Worm (Caenorhabditis elegans) whole organism, mixed stage, embryonic: Measurements from ENCODE around the gene gdi-1.

Experiments
- elt-3 ChIP-seq: fragments of 150-350 bp; optimal IDR thresholded peaks from 2 replicates; lab custom pipeline; 2014; ENCODE audit warnings: missing biosample characterization, missing genetic modification characterization
- nhr-12 ChIP-seq: fragments of 150-350 bp; optimal IDR thresholded peaks from 2 replicates; lab custom pipeline; 2014; ENCODE audit warnings: missing biosample characterization, missing genetic modification characterization
- nhr-237 ChIP-seq: fragments of 150-350 bp; optimal IDR thresholded peaks from 2 replicates; lab custom pipeline; 2014; ENCODE audit warnings: missing biosample characterization, missing genetic modification characterization
- pha-4 ChIP-seq: fragments of 150-350 bp; optimal IDR thresholded peaks from 2 replicates; lab custom pipeline; 2018; ENCODE audit warnings: missing biosample characterization, missing genetic modification reagents, missing genetic modification characterization
- snpc-4 ChIP-seq: fragments of 150-350 bp; optimal IDR thresholded peaks from 2 replicates; lab custom pipeline; 2014; ENCODE audit warnings: missing biosample characterization, missing genetic modification characterization
- unc-39 ChIP-seq: fragments of 150-350 bp; optimal IDR thresholded peaks from 2 replicates; lab custom pipeline; 2014; ENCODE audit warnings: missing biosample characterization, missing genetic modification characterization

DNA sequence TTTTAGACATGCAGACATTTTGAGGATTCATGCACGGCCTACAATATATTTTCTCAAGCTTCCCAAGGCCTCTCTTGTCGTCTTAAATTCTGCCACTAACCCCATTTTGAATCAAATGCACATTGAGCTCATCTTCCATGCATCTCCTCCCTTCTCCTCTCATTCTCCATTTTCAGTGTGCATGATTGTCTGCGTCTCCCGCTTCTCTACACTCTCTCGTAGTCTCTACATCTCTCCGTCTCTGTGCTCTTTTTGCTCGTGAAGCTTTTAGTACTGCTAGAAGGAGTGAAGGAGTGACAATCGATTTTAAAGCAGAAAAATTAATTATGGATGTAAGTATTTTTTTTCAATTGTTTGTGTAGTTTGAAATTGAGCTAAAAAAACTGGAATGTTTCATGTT, 44.2 kb upstream of the gdi-1 start, which contains the start of gene Y57G11C.22:
- TF ChIP-seq elt-3: no peak
- no peak for TF ChIP-seq unc-39
- no peak for TF ChIP-seq nhr-237 (tag; lab: Kevin White, UChicago)
- TF ChIP-seq snpc-4 (tag; lab: Kevin White, UChicago): no peak
- TF ChIP-seq pha-4: no peak
- TF ChIP-seq nhr-12: no peak
